Fruit fly (Drosophila melanogaster): ENCODE measurements around the gene Cht6.

DNA sequence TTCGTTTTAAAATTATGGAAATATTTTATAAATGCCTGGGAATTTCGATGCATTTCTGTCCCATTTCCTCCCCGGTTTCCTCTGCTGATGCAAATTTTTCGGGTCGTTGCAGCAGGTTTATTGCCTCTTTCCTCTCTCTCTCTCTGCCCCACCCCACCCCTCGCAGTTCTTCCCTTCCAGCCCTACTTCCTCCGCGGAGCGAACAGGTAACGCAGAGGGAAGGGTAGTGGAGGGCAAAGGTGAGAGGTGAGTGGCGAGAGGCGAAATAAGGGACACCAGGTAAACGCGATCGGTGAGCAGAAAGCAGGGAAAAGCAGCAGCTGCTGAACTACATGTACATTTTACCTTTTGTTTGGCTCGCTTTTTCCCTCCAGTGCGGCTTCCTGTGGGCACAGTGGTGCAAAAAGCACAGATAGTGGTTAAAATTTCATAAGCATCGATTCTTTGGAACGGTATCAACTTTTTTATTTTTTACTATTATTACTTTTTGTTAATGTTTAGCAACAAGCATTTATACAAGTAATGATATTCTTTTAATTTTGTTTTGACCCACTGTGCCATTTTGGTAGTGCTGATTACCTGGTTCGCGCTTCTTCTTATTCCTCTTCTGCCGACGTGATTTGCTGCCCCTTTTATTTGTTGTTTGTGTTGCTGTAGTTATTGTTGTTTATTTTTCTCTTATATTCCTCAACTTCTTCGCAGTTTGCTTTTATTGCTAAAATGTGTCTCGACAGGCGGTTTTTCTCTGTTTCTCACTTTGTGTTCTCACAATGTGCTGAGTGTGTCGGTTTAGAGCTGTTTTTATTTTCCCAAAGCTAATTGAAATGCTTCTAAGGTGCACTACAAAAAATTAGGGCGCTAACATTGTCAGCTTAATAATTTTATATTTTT, 71.6 kb downstream of the Cht6 start:
- TF ChIP-seq EcR (GFP tag; optimal IDR thresholded peaks at IDR 0.05) (peak; percentile 31), D1 (tag; optimal IDR thresholded peaks at IDR 0.05) (peak; percentile 8), rn (GFP tag; IDR thresholded peaks at IDR 0.05) (no peak; the same call in 1 of the 2 replicates)
